Worm (Caenorhabditis elegans): ENCODE measurements around the gene hpo-26.

DNA sequence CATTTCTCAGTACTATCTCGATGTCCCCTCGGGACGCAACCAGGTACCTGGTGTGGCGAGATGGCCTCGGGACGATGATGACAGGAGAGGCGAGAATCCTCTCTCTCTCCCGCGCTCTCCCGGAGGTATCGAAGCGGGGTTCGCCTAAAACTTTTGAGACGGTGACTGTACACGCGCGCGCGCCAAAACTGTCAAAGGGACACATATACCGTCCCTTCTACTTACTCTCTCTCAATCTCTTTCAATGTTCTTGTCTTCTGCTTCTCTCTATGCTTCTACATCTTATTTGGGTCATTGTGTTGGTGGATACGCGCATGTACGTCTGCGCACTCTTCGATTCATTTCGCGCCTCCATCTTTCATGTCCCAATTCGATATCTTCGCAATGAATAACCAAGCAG is 9.0 kb upstream of the hpo-26 start:
- TF ChIP-seq ceh-62 (tag; optimal IDR thresholded peaks at IDR 0.05) (no peak), lin-39 (tag; optimal IDR thresholded peaks at IDR 0.05) (no peak)
